Worm (Caenorhabditis elegans): ENCODE data around the gene F41C3.11.

Gene F41C3.11

ce11 chrII:4755654-4756053 is 21.9 kb upstream of the F41C3.11 start:
- TF ChIP-seq pqm-1 (tag; optimal IDR thresholded peaks at IDR 0.05) (no peak), C08G9.2 (tag; optimal IDR thresholded peaks at IDR 0.05) (no peak), ceh-48 (tag; optimal IDR thresholded peaks at IDR 0.05) (no peak), hlh-15 (tag; optimal IDR thresholded peaks at IDR 0.05) (no peak), ceh-18 (tag; optimal IDR thresholded peaks at IDR 0.05) (no peak), fkh-6 (tag; optimal IDR thresholded peaks at IDR 0.05) (no peak), hlh-6 (tag; optimal IDR thresholded peaks at IDR 0.05) (no peak), dmd-4 (tag; optimal IDR thresholded peaks at IDR 0.05; ENCODE audit: borderline replicate concordance) (no peak), tbx-2 (tag; optimal IDR thresholded peaks at IDR 0.05) (no peak), pat-9 (tag; optimal IDR thresholded peaks at IDR 0.05) (no peak), fax-1 (tag; optimal IDR thresholded peaks at IDR 0.05) (no peak), C38D4.7 (GFP tag; optimal IDR thresholded peaks at IDR 0.05) (no peak), sox-2 (GFP tag; IDR thresholded peaks at IDR 0.05) (no peak), ets-4 (tag; optimal IDR thresholded peaks at IDR 0.05) (no peak)

- TF ChIP-seq hlh-15 (tag; optimal IDR thresholded peaks at IDR 0.05), result no peak
- TF ChIP-seq pat-9 (tag; optimal IDR thresholded peaks at IDR 0.05), result no peak
- no peak for TF ChIP-seq ref-2 (tag; optimal IDR thresholded peaks at IDR 0.05)
- TF ChIP-seq tbx-7 (tag; optimal IDR thresholded peaks at IDR 0.05), result no peak
- no peak for TF ChIP-seq F13H6.1 (tag; optimal IDR thresholded peaks at IDR 0.05)
- TF ChIP-seq ets-4 (tag; optimal IDR thresholded peaks at IDR 0.05), result no peak
- no peak for TF ChIP-seq fax-1 (tag; optimal IDR thresholded peaks at IDR 0.05)
- no peak for TF ChIP-seq ceh-48 (tag; optimal IDR thresholded peaks at IDR 0.05)
- TF ChIP-seq ceh-2 (tag; optimal IDR thresholded peaks at IDR 0.05), result no peak
- TF ChIP-seq dmd-4 (tag; optimal IDR thresholded peaks at IDR 0.05; ENCODE audit: borderline replicate concordance), result no peak
- no peak for TF ChIP-seq hlh-13 (GFP tag; optimal IDR thresholded peaks at IDR 0.05)
- TF ChIP-seq pha-4 (tag; optimal IDR thresholded peaks at IDR 0.05), result no peak
Observed at ce11 chrII:4753133-4753532, 19.4 kb upstream of the F41C3.11 start, which contains the start of gene C27D9.1. TSS of gene C27D9.1 (plus strand) at chrII:4753413.

DNA sequence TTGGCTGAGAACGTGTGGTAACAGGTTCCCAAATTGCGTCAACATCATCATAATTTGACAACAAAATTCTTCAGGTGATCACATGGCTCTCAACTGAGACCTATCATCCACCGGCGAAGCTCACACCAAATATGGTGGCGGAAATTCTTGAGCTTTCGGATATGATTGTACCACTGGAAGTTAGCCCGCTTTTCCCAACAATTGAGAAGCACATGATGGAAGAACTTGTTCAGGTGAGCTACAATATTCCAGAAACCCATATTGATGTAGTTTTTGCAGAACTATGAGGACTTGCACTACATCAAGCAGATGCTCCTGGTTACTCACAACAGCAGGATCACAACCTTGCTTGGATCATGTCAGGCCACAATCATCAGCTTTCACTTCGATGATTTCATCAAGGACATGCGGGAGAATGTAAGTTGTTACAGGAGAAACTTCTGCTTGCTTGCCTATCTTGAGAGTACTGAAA is 18.5 kb upstream of the F41C3.11 start, which contains the start of gene F41C3.1:
Gene F41C3.1, plus strand, starts transcription at position 51 of the 472 bp plus-strand sequence.
- no peak for TF ChIP-seq unc-42 (tag; optimal IDR thresholded peaks at IDR 0.05)
- no peak for TF ChIP-seq che-1 (tag; optimal IDR thresholded peaks at IDR 0.05)
- TF ChIP-seq C08G9.2 (tag; optimal IDR thresholded peaks at IDR 0.05), result no peak
- TF ChIP-seq ama-1 (optimal IDR thresholded peaks at IDR 0.05), result no peak
- no peak for TF ChIP-seq zip-5 (tag; optimal IDR thresholded peaks at IDR 0.05)
- TF ChIP-seq hlh-13 (GFP tag; optimal IDR thresholded peaks at IDR 0.05), result no peak
- TF ChIP-seq ztf-16 (tag; optimal IDR thresholded peaks at IDR 0.05), result no peak
- no peak for TF ChIP-seq fkh-10 (GFP tag; optimal IDR thresholded peaks at IDR 0.05)
- TF ChIP-seq ttx-3 (tag; optimal IDR thresholded peaks at IDR 0.05), result no peak
- TF ChIP-seq gmeb-2 (tag; optimal IDR thresholded peaks at IDR 0.05), result no peak
- no peak for TF ChIP-seq hlh-30 (tag; optimal IDR thresholded peaks at IDR 0.05; ENCODE audit: insufficient read depth)
- TF ChIP-seq dmd-4 (tag; optimal IDR thresholded peaks at IDR 0.05; ENCODE audit: borderline replicate concordance), result no peak
- TF ChIP-seq unc-86 (tag; optimal IDR thresholded peaks at IDR 0.05), result no peak

ce11 chrII:4749581-4749980 is 15.8 kb upstream of the F41C3.11 start, which contains the start of gene F41C3.2:
TSS of gene F41C3.2 (plus strand) at chrII:4749968.
- TF ChIP-seq hlh-30 (tag; optimal IDR thresholded peaks at IDR 0.05; ENCODE audit: insufficient read depth) (no peak), hlh-6 (tag; optimal IDR thresholded peaks at IDR 0.05) (no peak), ceh-19 (GFP tag; optimal IDR thresholded peaks at IDR 0.05) (no peak), T23F11.4 (GFP tag; optimal IDR thresholded peaks at IDR 0.05) (no peak), rnt-1 (tag; optimal IDR thresholded peaks at IDR 0.05) (no peak), pqm-1 (tag; optimal IDR thresholded peaks at IDR 0.05) (no peak), syd-9 (tag; optimal IDR thresholded peaks at IDR 0.05) (no peak), tbx-2 (tag; optimal IDR thresholded peaks at IDR 0.05) (no peak), ref-2 (tag; optimal IDR thresholded peaks at IDR 0.05) (no peak), unc-3 (GFP tag; conservative IDR thresholded peaks at IDR 0.05) (no peak), unc-3 (tag; optimal IDR thresholded peaks at IDR 0.05) (no peak), pha-4 (tag; optimal IDR thresholded peaks at IDR 0.05) (no peak), ets-4 (tag; optimal IDR thresholded peaks at IDR 0.05) (no peak), tbx-7 (tag; optimal IDR thresholded peaks at IDR 0.05) (no peak), sox-4 (tag; optimal IDR thresholded peaks at IDR 0.05) (no peak)
